Fruit fly (Drosophila melanogaster): ENCODE results near the gene ush.
A peak's percentile ranks its signal among the peaks of the same experiment; 100 is the strongest.

The ush gene

dm6 chr2L:429680-430484, 46.1 kb upstream of the ush start (continued):
- TF ChIP-seq BtbVII (GFP tag; optimal IDR thresholded peaks at IDR 0.05) (no peak), CG13775 (GFP tag; optimal IDR thresholded peaks at IDR 0.05) (peak; percentile 20), Sry-δ (GFP tag; optimal IDR thresholded peaks at IDR 0.05) (no peak), CG34376 (GFP tag; optimal IDR thresholded peaks at IDR 0.05) (no peak), sug (tag; optimal IDR thresholded peaks at IDR 0.05) (no peak), Abd-B (GFP tag; optimal IDR thresholded peaks at IDR 0.05) (peak; percentile 20), CG10274 (GFP tag; optimal IDR thresholded peaks at IDR 0.05) (no peak), HmgD (GFP tag; optimal IDR thresholded peaks at IDR 0.05) (no peak), bbx (GFP tag; IDR thresholded peaks at IDR 0.05; ENCODE audit: partially characterized antibody) (no peak; the same call in 1 of the 2 replicates), Lpt (GFP tag; optimal IDR thresholded peaks at IDR 0.05) (no peak), slbo (GFP tag; IDR thresholded peaks at IDR 0.05) (peak; percentile 66), cg (GFP tag; optimal IDR thresholded peaks at IDR 0.05) (no peak), CG31441 (GFP tag; IDR thresholded peaks at IDR 0.05) (peak; percentile 55; the same call in 1 of the 2 replicates), CG11695 (GFP tag; IDR thresholded peaks at IDR 0.05) (no peak), repo (GFP tag; optimal IDR thresholded peaks at IDR 0.05) (no peak), kni (GFP tag; optimal IDR thresholded peaks at IDR 0.05) (peak; percentile 62), lbe (GFP tag; optimal IDR thresholded peaks at IDR 0.05) (peak; percentile 91), CG13296 (GFP tag; optimal IDR thresholded peaks at IDR 0.05) (no peak), B-H1 (GFP tag; IDR thresholded peaks at IDR 0.05) (no peak), CG3163 (GFP tag; optimal IDR thresholded peaks at IDR 0.05) (no peak), ro (GFP tag; IDR thresholded peaks at IDR 0.05) (no peak), slou (GFP tag; optimal IDR thresholded peaks at IDR 0.05) (no peak), CG4404 (GFP tag; IDR thresholded peaks at IDR 0.05) (peak; percentile 58; the same call in 1 of the 2 replicates), Med (GFP tag) (peak; percentile 91), ssp (GFP tag; IDR thresholded peaks at IDR 0.05) (peak; percentile 25; the same call in 1 of the 2 replicates), CG16815 (GFP tag; optimal IDR thresholded peaks at IDR 0.05) (peak; percentile 71), CG4617 (GFP tag; optimal IDR thresholded peaks at IDR 0.05; ENCODE audit: borderline replicate concordance) (no peak), Hr3 (GFP tag; optimal IDR thresholded peaks at IDR 0.05) (peak; percentile 14), MBD-R2 (GFP tag; IDR thresholded peaks at IDR 0.05) (0 out of 2 replicates have a peak, but pooled peaks have one; percentile 12), NC2β (GFP tag; optimal IDR thresholded peaks at IDR 0.05) (peak; percentile 52), insv (GFP tag; optimal IDR thresholded peaks at IDR 0.05) (no peak), chn (GFP tag; optimal IDR thresholded peaks at IDR 0.05) (peak; percentile 48), CG5245 (GFP tag; optimal IDR thresholded peaks at IDR 0.05) (no peak), CG6791 (GFP tag; IDR thresholded peaks at IDR 0.05; ENCODE audit: partially characterized antibody) (no peak), CG9876 (GFP tag; optimal IDR thresholded peaks at IDR 0.05) (peak; percentile 26), Mad (GFP tag; optimal IDR thresholded peaks at IDR 0.05) (no peak), CG7271 (tag; optimal IDR thresholded peaks at IDR 0.05) (no peak), CG2712 (tag; optimal IDR thresholded peaks at IDR 0.05) (peak; percentile 80), CG31224 (GFP tag; IDR thresholded peaks at IDR 0.05) (peak; percentile 9; the same call in 1 of the 2 replicates), CG11560 (tag; IDR thresholded peaks at IDR 0.05) (no peak), CG6813 (GFP tag; optimal IDR thresholded peaks at IDR 0.05) (no peak), ase (GFP tag; IDR thresholded peaks at IDR 0.05) (no peak), CG34224 (GFP tag; IDR thresholded peaks at IDR 0.05; ENCODE audit: partially characterized antibody) (no peak), danr (GFP tag; IDR thresholded peaks at IDR 0.05) (no peak), Ssrp (tag; optimal IDR thresholded peaks at IDR 0.05) (peak; percentile 36), pum (GFP tag; optimal IDR thresholded peaks at IDR 0.05) (peak; percentile 74), H2.0 (GFP tag; IDR thresholded peaks at IDR 0.05) (no peak), CG42726 (GFP tag; IDR thresholded peaks at IDR 0.05; ENCODE audit: partially characterized antibody) (no peak), CG7745 (tag; optimal IDR thresholded peaks at IDR 0.05) (no peak), CG16779 (GFP tag; IDR thresholded peaks at IDR 0.05) (no peak)

Measured in whole organism, embryonic.